Worm (Caenorhabditis elegans) whole organism, L2 larva: ENCODE results near the gene Y38H6A.5.
"Not testable (repeated sequence)": the region's sequence is repeated elsewhere in the genome, so short reads cannot be mapped to it uniquely, and the experiment has no call there.

Experiments
- C34F6.9 ChIP-seq: fragments of 150-350 bp; optimal IDR thresholded peaks from 2 replicates; lab custom pipeline; 2014; ENCODE audit warnings: missing biosample characterization, missing genetic modification characterization
- F13H6.1 ChIP-seq: sonication (generic microtip); optimal IDR thresholded peaks from 2 replicates; lab custom pipeline; 2016; ENCODE audit warnings: missing genetic modification characterization, missing compliant biosample characterization
- R02D3.7 ChIP-seq: fragments of 150-350 bp; optimal IDR thresholded peaks from 2 replicates; lab custom pipeline; 2014; ENCODE audit warnings: missing biosample characterization, missing genetic modification characterization
- Y55F3AM.14 ChIP-seq: fragments of 200-800 bp; sonication (Bioruptor generic); optimal IDR thresholded peaks from 2 replicates; lab custom pipeline; 2018; ENCODE audit warnings: mild to moderate bottlenecking, missing genetic modification characterization, missing compliant biosample characterization
- ZK546.5 ChIP-seq: sonication (generic microtip); optimal IDR thresholded peaks from 2 replicates; lab custom pipeline; 2017; ENCODE audit warnings: missing biosample characterization, missing genetic modification characterization
- aly-2 ChIP-seq: fragments of 150-350 bp; optimal IDR thresholded peaks from 2 replicates; lab custom pipeline; 2014; ENCODE audit warnings: missing biosample characterization, missing genetic modification characterization
- ceh-82 ChIP-seq: fragments of 150-350 bp; optimal IDR thresholded peaks from 2 replicates; lab custom pipeline; 2014; ENCODE audit warnings: missing biosample characterization, missing genetic modification characterization
- crh-2 ChIP-seq: sonication (generic microtip); optimal IDR thresholded peaks from 2 replicates; lab custom pipeline; 2017; ENCODE audit warnings: missing biosample characterization, missing genetic modification characterization
- dmd-4 ChIP-seq: sonication (generic microtip); optimal IDR thresholded peaks from 2 replicates; lab custom pipeline; 2017; ENCODE audit warnings: missing biosample characterization, missing genetic modification characterization
- egl-27 ChIP-seq: sonication (generic microtip); optimal IDR thresholded peaks from 3 replicates; lab custom pipeline; 2017; ENCODE audit warnings: missing biosample characterization, missing genetic modification reagents, missing genetic modification characterization
- elt-1 ChIP-seq: fragments of 150-350 bp; optimal IDR thresholded peaks from 2 replicates; lab custom pipeline; 2014; ENCODE audit warnings: missing biosample characterization, missing genetic modification characterization
- fos-1 ChIP-seq: fragments of 150-350 bp; optimal IDR thresholded peaks from 2 replicates; lab custom pipeline; 2014; ENCODE audit warnings: missing biosample characterization, missing genetic modification characterization
- gmeb-1 ChIP-seq: fragments of 150-350 bp; optimal IDR thresholded peaks from 2 replicates; lab custom pipeline; 2014; ENCODE audit warnings: missing biosample characterization, missing genetic modification characterization
- lin-11 ChIP-seq: fragments of 150-350 bp; sonication (generic microtip); optimal IDR thresholded peaks from 2 replicates; lab custom pipeline; 2014; ENCODE audit warnings: missing biosample characterization, missing genetic modification characterization, inconsistent platforms, mixed read lengths
- lin-13 ChIP-seq: fragments of 150-350 bp; optimal IDR thresholded peaks from 2 replicates; lab custom pipeline; 2014; ENCODE audit warnings: missing biosample characterization, missing genetic modification reagents, missing genetic modification characterization
- lin-39 ChIP-seq: fragments of 150-350 bp; optimal IDR thresholded peaks from 2 replicates; lab custom pipeline; 2014; ENCODE audit warnings: missing biosample characterization, missing genetic modification reagents, missing genetic modification characterization
- mab-5 ChIP-seq: fragments of 150-350 bp; optimal IDR thresholded peaks from 2 replicates; lab custom pipeline; 2014; ENCODE audit warnings: missing biosample characterization, missing genetic modification characterization
- nhr-11 ChIP-seq: fragments of 150-350 bp; optimal IDR thresholded peaks from 2 replicates; lab custom pipeline; 2014; ENCODE audit warnings: missing biosample characterization, missing genetic modification characterization
- nhr-12 ChIP-seq: fragments of 150-350 bp; optimal IDR thresholded peaks from 2 replicates; lab custom pipeline; 2014; ENCODE audit warnings: missing biosample characterization, missing genetic modification characterization
- nhr-129 ChIP-seq: fragments of 150-350 bp; optimal IDR thresholded peaks from 2 replicates; lab custom pipeline; 2014; ENCODE audit warnings: missing biosample characterization, missing genetic modification characterization
- nhr-21 ChIP-seq: fragments of 150-350 bp; optimal IDR thresholded peaks from 2 replicates; lab custom pipeline; 2014; ENCODE audit warnings: missing biosample characterization, missing genetic modification characterization
- nhr-23 ChIP-seq: fragments of 150-350 bp; optimal IDR thresholded peaks from 2 replicates; lab custom pipeline; 2014; ENCODE audit warnings: missing biosample characterization, missing genetic modification reagents, missing genetic modification characterization
- nhr-25 ChIP-seq: fragments of 150-350 bp; sonication (generic microtip); optimal IDR thresholded peaks from 3 replicates; lab custom pipeline; 2014; ENCODE audit warnings: missing biosample characterization, missing genetic modification characterization
- nhr-6 ChIP-seq: fragments of 150-350 bp; optimal IDR thresholded peaks from 2 replicates; lab custom pipeline; 2014; ENCODE audit warnings: missing biosample characterization, missing genetic modification characterization
- peb-1 ChIP-seq: fragments of 150-350 bp; optimal IDR thresholded peaks from 2 replicates; lab custom pipeline; 2014; ENCODE audit warnings: missing biosample characterization, missing genetic modification characterization
- sem-4 ChIP-seq: fragments of 150-350 bp; optimal IDR thresholded peaks from 2 replicates; lab custom pipeline; 2014; ENCODE audit warnings: missing biosample characterization, missing genetic modification reagents, missing genetic modification characterization
- sma-3 ChIP-seq: sonication (generic microtip); optimal IDR thresholded peaks from 2 replicates; lab custom pipeline; 2016; ENCODE audit warnings: missing genetic modification reagents, missing genetic modification characterization, missing compliant biosample characterization
- sma-9 ChIP-seq, 2 experiments: fragments of 150-350 bp in 1 of 2; sonication (generic microtip) in 1 of 2; optimal IDR thresholded peaks; 2 replicates each; lab custom pipeline; 2014 to 2016; ENCODE audit warnings: missing genetic modification characterization in 2 of 2, mild to moderate bottlenecking in 1 of 2, missing biosample characterization in 1 of 2, missing compliant biosample characterization in 1 of 2, missing genetic modification reagents in 1 of 2, moderate library complexity in 1 of 2
- unc-39 ChIP-seq: fragments of 150-350 bp; optimal IDR thresholded peaks from 2 replicates; lab custom pipeline; 2014; ENCODE audit warnings: missing biosample characterization, missing genetic modification characterization
- unc-55 ChIP-seq: fragments of 150-350 bp; sonication (generic microtip); optimal IDR thresholded peaks from 3 replicates; lab custom pipeline; 2014; ENCODE audit warnings: missing biosample characterization, missing genetic modification reagents, missing genetic modification characterization
- unc-62 ChIP-seq: fragments of 150-350 bp; optimal IDR thresholded peaks from 2 replicates; lab custom pipeline; 2014; ENCODE audit warnings: missing biosample characterization, missing genetic modification reagents, missing genetic modification characterization
- zag-1 ChIP-seq: fragments of 150-350 bp; optimal IDR thresholded peaks from 2 replicates; lab custom pipeline; 2014; ENCODE audit warnings: missing biosample characterization, missing genetic modification characterization
- ztf-1 ChIP-seq: fragments of 200-800 bp; sonication (Bioruptor generic); conservative IDR thresholded peaks from 2 replicates; pipeline ENCODE4 v1.3.6; 2022; ENCODE audit warnings: missing genetic modification characterization, missing compliant biosample characterization
- ztf-11 ChIP-seq: sonication (generic microtip); optimal IDR thresholded peaks from 2 replicates; lab custom pipeline; 2017; ENCODE audit warnings: missing biosample characterization, missing genetic modification characterization
- ztf-4 ChIP-seq: fragments of 150-350 bp; optimal IDR thresholded peaks from 2 replicates; lab custom pipeline; 2014; ENCODE audit warnings: missing biosample characterization, missing genetic modification characterization

Y38H6A.5 gene

ce11 chrV:20317442-20317841, 17.7 kb downstream of the Y38H6A.5 start, which contains the start of gene Y113G7C.1:
Gene Y113G7C.1, plus strand, starts transcription at chrV:20317742.
- TF ChIP-seq R02D3.7 (tag; lab: Kevin White, UChicago): no peak
- TF ChIP-seq ceh-82 (tag; lab: Kevin White, UChicago): no peak
- TF ChIP-seq sma-3: no peak
- no peak for TF ChIP-seq aly-2
- TF ChIP-seq peb-1: no peak
- no peak for TF ChIP-seq unc-62 (GFP tag; lab: Kevin White, UChicago)
- TF ChIP-seq gmeb-1 (tag; lab: Kevin White, UChicago): no peak
- TF ChIP-seq elt-1 (tag; lab: Kevin White, UChicago): no peak
- no peak for TF ChIP-seq sem-4 (tag; lab: Kevin White, UChicago)
- TF ChIP-seq nhr-25: no peak
- TF ChIP-seq crh-2: no peak
- TF ChIP-seq nhr-21 (tag; lab: Kevin White, UChicago): no peak
- TF ChIP-seq ztf-1: no peak

DNA sequence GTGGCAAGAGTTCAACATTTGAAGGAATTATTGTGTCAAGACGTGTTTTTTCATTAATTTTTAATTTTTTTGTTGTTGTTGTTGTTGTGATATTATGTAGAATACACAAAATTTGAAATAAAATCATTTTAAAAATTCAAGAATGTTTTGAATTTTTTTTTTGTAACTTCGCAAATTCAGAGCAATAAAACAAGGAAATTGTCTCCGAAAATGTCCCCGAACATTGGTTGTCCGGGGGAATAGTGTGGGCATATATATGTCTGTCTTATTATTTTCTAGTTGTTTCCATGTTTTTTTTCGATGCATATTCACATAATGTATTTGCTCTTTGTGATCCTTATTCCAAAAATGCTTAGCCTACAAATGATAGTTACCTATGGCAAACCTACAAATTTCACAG, 23.6 kb downstream of the Y38H6A.5 start, which contains the start of gene clec-262:
TSS of gene clec-262 (plus strand) at position 301 of the 400 bp plus-strand sequence.
- no peak for TF ChIP-seq nhr-25
- TF ChIP-seq nhr-12: no peak
- TF ChIP-seq sma-9 (GFP tag; optimal IDR thresholded peaks at IDR 0.05; lab: Kevin White, UChicago): no peak
- TF ChIP-seq sma-9 (tag; optimal IDR thresholded peaks at IDR 0.05; lab: Kevin White, UChicago): no peak
- no peak for TF ChIP-seq R02D3.7 (tag; lab: Kevin White, UChicago)
- TF ChIP-seq sem-4 (tag; lab: Kevin White, UChicago): no peak
- TF ChIP-seq ceh-82 (tag; lab: Kevin White, UChicago): no peak
- no peak for TF ChIP-seq ztf-1
- no peak for TF ChIP-seq unc-39 (tag; lab: Kevin White, UChicago)
- TF ChIP-seq nhr-11 (tag; lab: Kevin White, UChicago): no peak
- TF ChIP-seq Y55F3AM.14 (GFP tag; lab: Kevin White, UChicago): no peak
- no peak for TF ChIP-seq nhr-6 (tag; lab: Kevin White, UChicago)
- no peak for TF ChIP-seq aly-2
- no peak for TF ChIP-seq ZK546.5 (tag; lab: Kevin White, UChicago)

ce11 chrV:20310575-20310974, 24.6 kb downstream of the Y38H6A.5 start, which contains the start of gene ZC15.10:
Gene ZC15.10, plus strand, starts transcription at chrV:20310736.
- TF ChIP-seq peb-1 (no peak), nhr-23 (tag; lab: Kevin White, UChicago) (no peak), egl-27 (tag; lab: Kevin White, UChicago) (no peak), lin-11 (no peak), C34F6.9 (tag; lab: Kevin White, UChicago) (no peak)

DNA sequence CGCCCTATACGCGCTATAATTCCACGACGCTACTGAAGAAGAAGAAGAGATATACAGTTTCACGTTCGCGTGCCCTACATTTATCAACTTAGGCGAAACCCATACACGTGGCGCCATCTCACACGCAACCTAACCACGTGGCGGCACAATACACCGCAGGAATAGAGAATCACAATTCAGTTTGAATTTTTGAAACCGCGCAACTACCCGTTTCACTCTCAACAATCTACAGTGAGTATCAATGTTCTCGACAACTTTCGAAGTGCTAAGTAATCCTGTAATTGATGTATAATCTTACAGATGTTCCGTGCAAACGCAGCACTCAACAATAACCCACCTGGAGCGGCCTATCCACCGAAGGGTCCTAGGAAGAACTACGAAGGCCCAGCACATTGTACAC, 29.4 kb downstream of the Y38H6A.5 start, which contains the start of gene ZC15.1:
TSS of gene ZC15.1 (plus strand) at position 301 of the 400 bp plus-strand sequence.
- TF ChIP-seq zag-1 (tag; lab: Kevin White, UChicago) (no peak), fos-1 (tag; lab: Kevin White, UChicago) (no peak), nhr-12 (no peak), nhr-129 (no peak), dmd-4 (tag; lab: Kevin White, UChicago) (no peak), ztf-11 (tag; lab: Kevin White, UChicago) (no peak), nhr-11 (tag; lab: Kevin White, UChicago) (no peak)
- TF ChIP-seq, all 48 proteins: peak for 0

- not testable (repeated sequence) for TF ChIP-seq sma-3, crh-2, nhr-129
Measured at ce11 chrV:20303288-20303687, 31.9 kb downstream of the Y38H6A.5 start, which contains the start of gene ZC15.3. Gene ZC15.3, plus strand, starts transcription at chrV:20303588.

DNA sequence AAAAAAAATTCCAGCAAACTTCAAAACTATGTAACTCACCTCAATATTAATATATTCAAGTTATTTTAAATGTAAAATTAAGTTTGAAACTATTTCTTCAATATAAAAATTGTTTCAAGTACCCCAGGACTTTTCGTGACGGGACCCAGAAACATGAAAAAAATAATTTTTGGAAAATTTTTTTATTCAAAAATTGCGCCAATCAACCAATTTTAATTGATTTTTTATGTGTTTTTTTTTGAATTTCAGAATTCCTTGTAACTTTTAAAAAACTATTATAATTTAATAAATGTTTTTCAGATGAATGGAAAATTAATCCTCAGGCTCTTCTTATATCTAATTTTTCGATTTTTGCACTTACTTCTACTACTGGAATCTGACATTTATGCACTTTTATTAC, 37.5 kb downstream of the Y38H6A.5 start, which contains the start of gene ZC15.5:
TSS of gene ZC15.5 (plus strand) at position 301 of the 400 bp plus-strand sequence.
- TF ChIP-seq nhr-12: no peak
- TF ChIP-seq ztf-4 (tag; lab: Kevin White, UChicago): no peak
- no peak for TF ChIP-seq aly-2
- TF ChIP-seq mab-5 (tag; lab: Kevin White, UChicago): no peak
- TF ChIP-seq unc-62 (GFP tag; lab: Kevin White, UChicago): no peak
- no peak for TF ChIP-seq lin-39 (tag; lab: Kevin White, UChicago)
- no peak for TF ChIP-seq unc-55
- no peak for TF ChIP-seq F13H6.1 (tag; lab: Kevin White, UChicago)
- TF ChIP-seq crh-2: no peak
- no peak for TF ChIP-seq lin-13 (GFP tag; lab: Kevin White, UChicago)
- TF ChIP-seq zag-1 (tag; lab: Kevin White, UChicago): no peak
- no peak for TF ChIP-seq nhr-25
- TF ChIP-seq fos-1 (tag; lab: Kevin White, UChicago): no peak
